Worm (Caenorhabditis elegans) whole organism, L1 larva: ENCODE measurements around the gene F47B7.4.

Source experiments
- aly-2 ChIP-seq: fragments of 150-350 bp; optimal IDR thresholded peaks from 2 replicates; lab custom pipeline; 2014; ENCODE audit warnings: missing biosample characterization, missing genetic modification characterization
- ama-1 ChIP-seq: fragments of 150-350 bp; optimal IDR thresholded peaks from 2 replicates; lab custom pipeline; 2014
- blmp-1 ChIP-seq: fragments of 150-350 bp; optimal IDR thresholded peaks from 2 replicates; lab custom pipeline; 2014; ENCODE audit warnings: missing biosample characterization, missing genetic modification characterization
- ceh-82 ChIP-seq, 3 experiments: fragments of 150-350 bp in 1 of 3; sonication (generic microtip) in 2 of 3; optimal IDR thresholded peaks; 2 replicates each; lab custom pipeline; 2014 to 2017; ENCODE audit warnings: missing biosample characterization in 3 of 3, missing genetic modification characterization in 3 of 3
- ets-5 ChIP-seq: fragments of 200-800 bp; sonication (Bioruptor generic); IDR thresholded peaks from 2 replicates; pipeline ENCODE4 v1.3.6; 2022; ENCODE audit warnings: missing genetic modification characterization, missing compliant biosample characterization
- fos-1 ChIP-seq: fragments of 150-350 bp; optimal IDR thresholded peaks from 2 replicates; lab custom pipeline; 2014; ENCODE audit warnings: missing biosample characterization, missing genetic modification characterization
- nhr-11 ChIP-seq: fragments of 150-350 bp; optimal IDR thresholded peaks from 2 replicates; lab custom pipeline; 2014; ENCODE audit warnings: missing biosample characterization, missing genetic modification characterization
- nhr-28 ChIP-seq: fragments of 150-350 bp; optimal IDR thresholded peaks from 2 replicates; lab custom pipeline; 2014; ENCODE audit warnings: missing biosample characterization, missing genetic modification characterization
- nhr-47 ChIP-seq: sonication (generic microtip); optimal IDR thresholded peaks from 2 replicates; lab custom pipeline; 2016; ENCODE audit warnings: mild to moderate bottlenecking, missing genetic modification characterization, moderate library complexity, missing compliant biosample characterization
- nhr-84 ChIP-seq: sonication (generic microtip); optimal IDR thresholded peaks from 2 replicates; lab custom pipeline; 2017; ENCODE audit warnings: missing biosample characterization, missing genetic modification characterization
- unc-86 ChIP-seq: sonication (generic microtip); optimal IDR thresholded peaks from 2 replicates; lab custom pipeline; 2016; ENCODE audit warnings: missing genetic modification characterization, missing compliant biosample characterization

- TF ChIP-seq fos-1 (no peak), nhr-84 (tag; lab: Kevin White, UChicago) (no peak), ama-1 (lab: Kevin White, UChicago) (no peak), nhr-47 (no peak), ceh-82 (tag; optimal IDR thresholded peaks at IDR 0.05; lab: Kevin White, UChicago) (no peak), nhr-11 (tag; lab: Kevin White, UChicago) (no peak), unc-86 (tag; lab: Kevin White, UChicago) (no peak), ets-5 (GFP tag; lab: Robert Waterston, UW) (no peak), blmp-1 (tag; lab: Kevin White, UChicago) (no peak), aly-2 (tag; lab: Kevin White, UChicago) (no peak), nhr-28 (tag; lab: Kevin White, UChicago) (no peak)
Observed at ce11 chrX:3768717-3769116, 2.3 kb upstream of the F47B7.4 start, which contains the start of gene F47B7.5.
